Worm (Caenorhabditis elegans): Measurements from ENCODE around the gene clh-4.

The clh-4 gene

DNA sequence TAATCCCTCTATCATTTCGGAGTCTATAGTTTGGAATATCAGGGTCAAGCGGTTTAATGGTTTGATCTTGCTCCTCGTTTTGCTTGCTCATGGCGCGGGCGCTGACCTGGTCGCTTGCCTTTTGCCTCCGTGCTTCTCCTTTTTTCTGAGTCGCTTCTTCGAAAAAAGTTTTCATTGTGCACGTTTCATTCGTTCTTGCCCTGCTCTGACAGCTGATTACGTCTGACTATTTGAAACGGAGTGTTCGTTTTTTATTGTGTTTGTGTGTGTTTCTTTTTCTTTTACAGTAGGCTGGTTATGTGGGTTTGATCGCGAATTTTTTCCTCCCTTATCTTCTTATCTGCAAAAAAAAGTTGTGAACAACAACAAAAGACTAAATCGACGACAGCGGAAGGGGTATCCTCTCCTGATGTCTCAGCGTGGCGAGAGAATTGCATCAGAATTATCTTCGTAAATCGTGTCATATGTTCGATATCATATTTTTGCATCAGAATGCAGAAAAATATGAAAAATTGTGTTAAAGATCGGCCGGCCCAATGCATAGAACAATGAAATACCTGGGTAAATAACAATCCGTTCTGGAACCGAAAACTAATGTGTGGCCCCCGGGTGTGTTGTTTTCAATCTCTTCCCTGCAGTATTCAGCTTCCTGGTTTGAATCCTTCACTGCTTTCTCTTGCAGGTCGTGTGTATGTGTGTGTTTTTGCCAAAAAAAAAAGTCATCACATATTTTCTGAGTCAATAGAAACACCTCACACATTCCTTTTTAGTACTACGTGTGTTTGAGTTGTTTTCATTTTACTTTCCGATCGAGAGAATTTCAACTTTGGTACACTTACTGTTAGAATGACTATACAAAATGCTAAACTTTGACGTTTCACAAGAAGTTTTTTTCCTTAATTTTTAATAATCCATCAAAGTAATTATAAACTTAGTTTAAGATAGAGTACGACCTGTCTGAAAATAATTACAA is 39.5 kb upstream of the clh-4 start, which contains the start of gene ZK470.4:
ZK470.4 (minus strand) TSS at position 175 of the 973 bp plus-strand sequence.
- no peak for TF ChIP-seq ces-1 (GFP tag; optimal IDR thresholded peaks at IDR 0.05)
- no peak for TF ChIP-seq skn-1 (tag; optimal IDR thresholded peaks at IDR 0.05)
- TF ChIP-seq rnt-1 (tag; optimal IDR thresholded peaks at IDR 0.05) = peak; percentile 42
- no peak for TF ChIP-seq ceh-88 (GFP tag; IDR thresholded peaks at IDR 0.05)
- TF ChIP-seq unc-86 (tag; optimal IDR thresholded peaks at IDR 0.05) = no peak
- TF ChIP-seq alr-1 (tag; optimal IDR thresholded peaks at IDR 0.05; ENCODE audit: borderline replicate concordance) = no peak
- TF ChIP-seq aha-1 (tag; optimal IDR thresholded peaks at IDR 0.05) = peak; percentile 34
- TF ChIP-seq irx-1 (tag; optimal IDR thresholded peaks at IDR 0.05) = no peak
- TF ChIP-seq fkh-8 (tag; optimal IDR thresholded peaks at IDR 0.05) = no peak
- no peak for TF ChIP-seq mep-1 (tag; optimal IDR thresholded peaks at IDR 0.05)
- peak; percentile 33 for TF ChIP-seq lin-14 (GFP tag; optimal IDR thresholded peaks at IDR 0.05)
- TF ChIP-seq C04F5.9 (tag; optimal IDR thresholded peaks at IDR 0.05) = no peak
- TF ChIP-seq nhr-90 (tag; optimal IDR thresholded peaks at IDR 0.05; ENCODE audit: poor library complexity) = no peak
- TF ChIP-seq unc-30 (tag; optimal IDR thresholded peaks at IDR 0.05) = no peak
- no peak for TF ChIP-seq efl-1 (optimal IDR thresholded peaks at IDR 0.05)
- peak in 1 of 2 experiments; percentile 48 for TF ChIP-seq efl-1 (GFP tag; optimal IDR thresholded peaks at IDR 0.05 in 1 of 2)
- no peak for TF ChIP-seq grh-1 (GFP tag; IDR thresholded peaks at IDR 0.05)
- no peak for TF ChIP-seq vab-15 (tag; optimal IDR thresholded peaks at IDR 0.05)
- TF ChIP-seq fkh-4 (tag; optimal IDR thresholded peaks at IDR 0.05; ENCODE audit: borderline replicate concordance) = no peak
- no peak for TF ChIP-seq nhr-12 (tag; optimal IDR thresholded peaks at IDR 0.05)
- no peak for TF ChIP-seq ceh-63 (GFP tag; optimal IDR thresholded peaks at IDR 0.05)
- TF ChIP-seq sup-37 (GFP tag; optimal IDR thresholded peaks at IDR 0.05) = no peak
- peak in 1 of 6 experiments; percentile 73 for TF ChIP-seq elt-3 (tag; optimal IDR thresholded peaks at IDR 0.05)
- TF ChIP-seq nhr-20 (tag; optimal IDR thresholded peaks at IDR 0.05) = peak; percentile 34
- peak; percentile 46 for TF ChIP-seq nhr-71 (tag; optimal IDR thresholded peaks at IDR 0.05)
- TF ChIP-seq lir-3 (tag; optimal IDR thresholded peaks at IDR 0.05; ENCODE audit: poor library complexity) = no peak
- no peak for TF ChIP-seq swsn-7 (tag; optimal IDR thresholded peaks at IDR 0.05)
- TF ChIP-seq nhr-85 (tag) = peak; percentile 63
- no peak for TF ChIP-seq ceh-82 (tag; optimal IDR thresholded peaks at IDR 0.05)
- TF ChIP-seq nhr-47 (tag; optimal IDR thresholded peaks at IDR 0.05) = no peak
- no peak for TF ChIP-seq egl-27 (tag; optimal IDR thresholded peaks at IDR 0.05)
- peak in 1 of 2 experiments; percentile 30 for TF ChIP-seq lin-35 (GFP tag; optimal IDR thresholded peaks at IDR 0.05)
- peak; percentile 49 for TF ChIP-seq blmp-1 (tag; optimal IDR thresholded peaks at IDR 0.05)
- TF ChIP-seq sox-4 (tag; optimal IDR thresholded peaks at IDR 0.05) = no peak
- peak; percentile 8 for TF ChIP-seq snu-23 (GFP tag; optimal IDR thresholded peaks at IDR 0.05)
- no peak for TF ChIP-seq nhr-77 (tag; optimal IDR thresholded peaks at IDR 0.05)
- no peak for TF ChIP-seq isw-1 (GFP tag; IDR thresholded peaks at IDR 0.05)
- TF ChIP-seq unc-62 (GFP tag; optimal IDR thresholded peaks at IDR 0.05) = no peak
- TF ChIP-seq nhr-28 (tag; optimal IDR thresholded peaks at IDR 0.05) = no peak
- TF ChIP-seq nhr-19 (GFP tag; conservative IDR thresholded peaks at IDR 0.05) = peak; percentile 29; the same call in 1 of the 2 replicates
- TF ChIP-seq hlh-17 (GFP tag; optimal IDR thresholded peaks at IDR 0.05; ENCODE audit: borderline replicate concordance) = no peak

Measured in whole organism, L1 larva.